Worm (Caenorhabditis elegans): ENCODE results near the gene his-61.

his-61 gene

DNA sequence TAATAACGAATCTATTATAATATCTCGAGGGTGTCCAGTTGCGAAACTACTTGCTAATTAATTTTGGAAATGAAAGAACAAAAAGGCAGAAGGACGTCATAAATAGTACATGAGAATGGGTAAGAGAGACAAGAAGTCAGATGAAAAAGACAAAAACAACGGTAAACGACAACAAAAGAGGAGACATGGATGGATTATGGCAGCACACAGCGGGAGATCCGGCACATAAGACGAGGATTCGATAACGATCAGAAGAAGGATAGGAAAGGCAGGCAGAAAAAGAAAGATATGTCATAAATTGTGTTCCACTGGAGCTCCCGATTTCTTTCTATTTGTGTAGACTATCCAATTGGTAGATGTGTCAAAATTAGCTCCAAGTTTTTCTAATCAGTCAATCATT lies 35.6 kb upstream of the his-61 start:
- TF ChIP-seq snpc-1.1 (tag; optimal IDR thresholded peaks at IDR 0.05; ENCODE audit: insufficient read depth) (no peak), ztf-3 (GFP tag; optimal IDR thresholded peaks at IDR 0.05) (no peak), cebp-2 (GFP tag; IDR thresholded peaks at IDR 0.05) (no peak), snpc-4 (GFP tag; optimal IDR thresholded peaks at IDR 0.05) (no peak), snpc-4 (tag; optimal IDR thresholded peaks at IDR 0.05) (no peak), dpl-1 (GFP tag; optimal IDR thresholded peaks at IDR 0.05) (no peak), Y79H2A.3 (GFP tag; conservative IDR thresholded peaks at IDR 0.05) (no peak), pbrm-1 (GFP tag; IDR thresholded peaks at IDR 0.05) (no peak), lin-35 (GFP tag; optimal IDR thresholded peaks at IDR 0.05) (no peak), ztf-6 (GFP tag; IDR thresholded peaks at IDR 0.05) (no peak), lir-1 (GFP tag; conservative IDR thresholded peaks at IDR 0.05) (no peak), F52B5.7 (tag; optimal IDR thresholded peaks at IDR 0.05) (no peak), madf-8 (GFP tag; conservative IDR thresholded peaks at IDR 0.05) (no peak), K11D2.4 (GFP tag; IDR thresholded peaks at IDR 0.05) (no peak), C17E4.6 (GFP tag; IDR thresholded peaks at IDR 0.05) (no peak), sptf-2 (GFP tag; optimal IDR thresholded peaks at IDR 0.05) (no peak), tbp1 (GFP tag; optimal IDR thresholded peaks at IDR 0.05) (no peak), hrde-1 (tag; optimal IDR thresholded peaks at IDR 0.05; ENCODE audit: borderline replicate concordance) (no peak), attf-5 (GFP tag; optimal IDR thresholded peaks at IDR 0.05) (no peak), mcd-1 (GFP tag; IDR thresholded peaks at IDR 0.05) (no peak)

DNA sequence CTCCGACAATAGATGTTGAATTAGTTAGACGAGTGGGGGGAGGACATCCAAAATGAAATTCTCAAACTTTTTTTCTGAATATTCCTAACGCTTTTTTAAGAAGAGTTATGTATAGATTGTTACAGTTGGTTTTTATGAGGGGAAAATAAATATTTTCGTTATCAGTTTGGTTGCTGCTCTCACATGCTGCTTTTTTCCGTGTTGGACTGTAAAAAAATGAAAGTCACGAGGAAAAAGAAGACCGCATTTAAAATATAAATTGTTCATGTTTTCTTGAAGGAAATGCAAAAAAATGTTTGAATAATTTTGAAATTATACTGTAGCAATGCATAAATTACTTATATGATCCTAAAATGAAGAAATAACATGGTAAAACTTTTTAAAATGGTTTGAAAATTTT lies 34.8 kb upstream of the his-61 start:
- TF ChIP-seq madf-6 (GFP tag; IDR thresholded peaks at IDR 0.05) (no peak), ztf-6 (GFP tag; IDR thresholded peaks at IDR 0.05) (no peak), nhr-80 (tag; optimal IDR thresholded peaks at IDR 0.05) (peak; percentile 25), lsy-27 (tag; optimal IDR thresholded peaks at IDR 0.05; ENCODE audit: borderline replicate concordance, insufficient read depth) (no peak), attf-3 (GFP tag; conservative IDR thresholded peaks at IDR 0.05) (0 out of 2 replicates have a peak, but pooled peaks have one; percentile 20), snpc-4 (GFP tag; optimal IDR thresholded peaks at IDR 0.05) (no peak), snpc-4 (tag; optimal IDR thresholded peaks at IDR 0.05) (no peak), lin-35 (GFP tag; optimal IDR thresholded peaks at IDR 0.05) (no peak), B0019.2 (GFP tag; conservative IDR thresholded peaks at IDR 0.05) (no peak), repo-1 (tag; optimal IDR thresholded peaks at IDR 0.05) (no peak), him-1 (tag; optimal IDR thresholded peaks at IDR 0.05) (no peak), ets-4 (GFP tag; optimal IDR thresholded peaks at IDR 0.05) (no peak), bed-2 (GFP tag; IDR thresholded peaks at IDR 0.05) (no peak)

DNA sequence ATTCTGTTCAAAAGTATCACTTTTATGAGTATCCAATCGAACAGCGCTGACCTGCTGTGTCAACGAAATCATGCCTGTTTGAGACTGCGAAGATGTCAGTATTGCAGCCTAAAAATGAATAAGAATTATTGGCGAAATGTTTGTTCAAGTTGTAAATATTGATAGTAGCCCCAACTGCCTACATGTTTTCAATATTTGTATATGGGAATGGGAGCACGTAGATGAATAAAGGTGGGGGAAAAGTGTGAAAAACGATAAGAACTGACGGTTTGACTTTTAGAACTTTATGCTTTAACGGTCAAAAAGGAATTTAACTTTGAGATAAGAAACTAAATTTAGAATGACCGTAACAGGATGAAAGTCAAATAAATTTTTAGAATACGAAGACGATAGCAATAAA lies 34.2 kb upstream of the his-61 start:
- TF ChIP-seq tlf-1 (GFP tag; optimal IDR thresholded peaks at IDR 0.05) (no peak), lin-40 (tag; optimal IDR thresholded peaks at IDR 0.05) (no peak), cebp-1 (GFP tag; IDR thresholded peaks at IDR 0.05) (no peak), cebp-1 (tag; optimal IDR thresholded peaks at IDR 0.05) (no peak), fkh-3 (tag; optimal IDR thresholded peaks at IDR 0.05) (no peak), lir-1 (GFP tag; conservative IDR thresholded peaks at IDR 0.05) (no peak)

DNA sequence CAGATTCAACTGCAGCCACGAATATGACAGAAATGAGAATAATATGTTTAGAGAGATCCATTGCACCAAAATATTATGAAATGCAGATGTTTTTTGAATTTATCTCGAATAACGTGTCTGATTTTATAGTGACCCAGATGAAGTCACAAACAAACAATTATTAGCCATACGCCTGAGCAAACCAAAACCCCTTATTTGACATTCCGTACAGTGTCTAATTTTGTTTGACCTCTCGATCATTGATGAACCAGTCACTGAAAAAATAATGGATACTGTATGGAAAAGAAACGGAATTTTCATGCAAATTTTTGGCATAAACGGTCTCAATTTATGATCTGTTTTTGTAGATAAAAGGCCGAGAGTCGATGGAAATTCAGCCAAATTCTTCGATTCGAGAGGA lies 30.1 kb upstream of the his-61 start, which contains the start of the genes R05G6.9 and R05G6.3:
R05G6.9 (minus strand) TSS at position 101 of the 400 bp plus-strand sequence.
R05G6.3 (plus strand) TSS at position 386 of the 400 bp plus-strand sequence.
- TF ChIP-seq egrh-3 (GFP tag; IDR thresholded peaks at IDR 0.05): no peak
- TF ChIP-seq C06A6.2 (GFP tag; conservative IDR thresholded peaks at IDR 0.05): no peak
- no peak for TF ChIP-seq ceh-79 (tag; optimal IDR thresholded peaks at IDR 0.05)
- TF ChIP-seq akir-1 (GFP tag; optimal IDR thresholded peaks at IDR 0.05): no peak
- no peak for TF ChIP-seq hmg-1.2 (GFP tag; IDR thresholded peaks at IDR 0.05)
- no peak for TF ChIP-seq F55B11.4 (tag; optimal IDR thresholded peaks at IDR 0.05; ENCODE audit: borderline replicate concordance, insufficient read depth)
- no peak for TF ChIP-seq pbrm-1 (GFP tag; IDR thresholded peaks at IDR 0.05)
- TF ChIP-seq lir-1 (GFP tag; conservative IDR thresholded peaks at IDR 0.05): no peak
- TF ChIP-seq mcd-1 (GFP tag; IDR thresholded peaks at IDR 0.05): no peak
- TF ChIP-seq lin-35 (GFP tag; optimal IDR thresholded peaks at IDR 0.05): no peak
- no peak for TF ChIP-seq chd-7 (tag; optimal IDR thresholded peaks at IDR 0.05)
- TF ChIP-seq rcor-1 (GFP tag; IDR thresholded peaks at IDR 0.05): no peak
- TF ChIP-seq let-607 (tag; optimal IDR thresholded peaks at IDR 0.05): no peak
- TF ChIP-seq lin-54 (GFP tag; optimal IDR thresholded peaks at IDR 0.05): no peak
- TF ChIP-seq hlh-12 (tag; optimal IDR thresholded peaks at IDR 0.05): no peak

Data from whole organism, young adult.